Worm (Caenorhabditis elegans) whole organism, late embryonic: ENCODE data around the gene ztf-13.

ENCODE experiments used
- C08G9.2 ChIP-seq: sonication (generic microtip); optimal IDR thresholded peaks from 2 replicates; lab custom pipeline; 2016; ENCODE audit warnings: mild to moderate bottlenecking, missing genetic modification characterization, moderate library complexity, missing compliant biosample characterization
- C38D4.7 ChIP-seq: fragments of 200-800 bp; sonication (Bioruptor generic); optimal IDR thresholded peaks from 2 replicates; lab custom pipeline; 2018; ENCODE audit warnings: mild to moderate bottlenecking, missing genetic modification characterization, moderate library complexity, missing compliant biosample characterization
- K02D7.2 ChIP-seq: sonication (generic microtip); optimal IDR thresholded peaks from 2 replicates; lab custom pipeline; 2017; ENCODE audit warnings: mild to moderate bottlenecking, missing genetic modification characterization, missing compliant biosample characterization
- T23F11.4 ChIP-seq: fragments of 200-800 bp; sonication (Bioruptor generic); optimal IDR thresholded peaks from 2 replicates; lab custom pipeline; 2018; ENCODE audit warnings: mild to moderate bottlenecking, missing genetic modification characterization, missing compliant biosample characterization
- ama-1 ChIP-seq: fragments of 150-350 bp; optimal IDR thresholded peaks from 2 replicates; lab custom pipeline; 2014
- ceh-14 ChIP-seq: sonication (generic microtip); optimal IDR thresholded peaks from 2 replicates; lab custom pipeline; 2016; ENCODE audit warnings: missing genotype, missing genetic modification characterization, missing compliant biosample characterization
- ceh-18 ChIP-seq: sonication (generic microtip); optimal IDR thresholded peaks from 2 replicates; lab custom pipeline; 2016; ENCODE audit warnings: missing genetic modification characterization, missing compliant biosample characterization
- ceh-19 ChIP-seq: fragments of 200-800 bp; sonication (Bioruptor generic); optimal IDR thresholded peaks from 2 replicates; lab custom pipeline; 2018; ENCODE audit warnings: mild to moderate bottlenecking, missing genetic modification characterization, missing compliant biosample characterization
- ceh-22 ChIP-seq: sonication (generic microtip); optimal IDR thresholded peaks from 2 replicates; lab custom pipeline; 2017; ENCODE audit warnings: missing biosample characterization, missing genetic modification characterization
- ceh-24 ChIP-seq: sonication (generic microtip); optimal IDR thresholded peaks from 2 replicates; lab custom pipeline; 2016; ENCODE audit warnings: mild to moderate bottlenecking, missing genetic modification characterization, missing compliant biosample characterization
- ceh-30 ChIP-seq: fragments of 150-350 bp; optimal IDR thresholded peaks from 2 replicates; lab custom pipeline; 2014; ENCODE audit warnings: missing biosample characterization, missing genetic modification characterization
- ceh-31 ChIP-seq: sonication (generic microtip); optimal IDR thresholded peaks from 2 replicates; lab custom pipeline; 2016; ENCODE audit warnings: missing genetic modification characterization, missing compliant biosample characterization
- ceh-48 ChIP-seq: sonication (generic microtip); optimal IDR thresholded peaks from 2 replicates; lab custom pipeline; 2016; ENCODE audit warnings: missing genetic modification characterization, inconsistent platforms, missing compliant biosample characterization
- ceh-9 ChIP-seq: sonication (generic microtip); optimal IDR thresholded peaks from 2 replicates; lab custom pipeline; 2016; ENCODE audit warnings: mild to moderate bottlenecking, missing genetic modification characterization, inconsistent platforms, missing compliant biosample characterization
- che-1 ChIP-seq: sonication (generic microtip); optimal IDR thresholded peaks from 2 replicates; lab custom pipeline; 2016; ENCODE audit warnings: mild to moderate bottlenecking, missing genetic modification characterization, missing compliant biosample characterization
- dmd-4 ChIP-seq: sonication (generic microtip); optimal IDR thresholded peaks from 2 replicates; lab custom pipeline; 2016; ENCODE audit warnings: borderline replicate concordance, missing genetic modification characterization, missing compliant biosample characterization
- elt-2 ChIP-seq: sonication (generic microtip); optimal IDR thresholded peaks from 2 replicates; lab custom pipeline; 2016; ENCODE audit warnings: missing genetic modification reagents, missing genetic modification characterization, missing compliant biosample characterization
- elt-4 ChIP-seq: sonication (generic microtip); optimal IDR thresholded peaks from 2 replicates; lab custom pipeline; 2016; ENCODE audit warnings: missing genetic modification characterization, missing compliant biosample characterization
- ets-4 ChIP-seq: sonication (generic microtip); optimal IDR thresholded peaks from 2 replicates; lab custom pipeline; 2016; ENCODE audit warnings: missing genetic modification characterization, missing compliant biosample characterization
- eyg-1 ChIP-seq: sonication (generic microtip); optimal IDR thresholded peaks from 2 replicates; lab custom pipeline; 2016; ENCODE audit warnings: missing genotype, missing genetic modification characterization, missing compliant biosample characterization
- hlh-15 ChIP-seq: sonication (generic microtip); optimal IDR thresholded peaks from 2 replicates; lab custom pipeline; 2016; ENCODE audit warnings: missing genetic modification characterization, missing compliant biosample characterization
- hlh-8 ChIP-seq: sonication (generic microtip); optimal IDR thresholded peaks from 2 replicates; lab custom pipeline; 2016; ENCODE audit warnings: missing genotype, missing genetic modification characterization, missing compliant biosample characterization
- madf-2 ChIP-seq: sonication (generic microtip); optimal IDR thresholded peaks from 2 replicates; lab custom pipeline; 2017; ENCODE audit warnings: missing genetic modification characterization, missing compliant biosample characterization
- nfya-1 ChIP-seq: sonication (generic microtip); optimal IDR thresholded peaks from 2 replicates; lab custom pipeline; 2017; ENCODE audit warnings: missing genetic modification characterization, mild to moderate bottlenecking, missing compliant biosample characterization, antibody characterized with exemption, moderate library complexity
- nhr-11 ChIP-seq: fragments of 150-350 bp; optimal IDR thresholded peaks from 2 replicates; lab custom pipeline; 2014; ENCODE audit warnings: missing biosample characterization, missing genetic modification characterization
- npax-4 ChIP-seq: sonication (generic microtip); optimal IDR thresholded peaks from 2 replicates; lab custom pipeline; 2016; ENCODE audit warnings: missing genetic modification characterization, missing compliant biosample characterization
- odd-2 ChIP-seq: sonication (generic microtip); optimal IDR thresholded peaks from 2 replicates; lab custom pipeline; 2017; ENCODE audit warnings: antibody characterized with exemption, mild to moderate bottlenecking, missing genetic modification characterization, missing compliant biosample characterization
- pag-3 ChIP-seq: sonication (generic microtip); optimal IDR thresholded peaks from 2 replicates; lab custom pipeline; 2016; ENCODE audit warnings: missing compliant biosample characterization, missing genetic modification characterization, borderline replicate concordance
- pat-9 ChIP-seq: fragments of 200-800 bp; sonication (Bioruptor generic); optimal IDR thresholded peaks from 2 replicates; lab custom pipeline; 2018; ENCODE audit warnings: mild to moderate bottlenecking, missing genetic modification characterization, moderate library complexity, missing compliant biosample characterization
- pax-1 ChIP-seq: fragments of 150-350 bp; optimal IDR thresholded peaks from 2 replicates; lab custom pipeline; 2014; ENCODE audit warnings: missing biosample characterization, missing genetic modification characterization
- pha-2 ChIP-seq: sonication (generic microtip); optimal IDR thresholded peaks from 2 replicates; lab custom pipeline; 2017; ENCODE audit warnings: mild to moderate bottlenecking, missing genetic modification characterization, missing compliant biosample characterization
- pha-4 ChIP-seq: fragments of 150-350 bp; optimal IDR thresholded peaks from 2 replicates; lab custom pipeline; 2018; ENCODE audit warnings: missing biosample characterization, missing genetic modification reagents, missing genetic modification characterization
- pqm-1 ChIP-seq: sonication (generic microtip); optimal IDR thresholded peaks from 2 replicates; lab custom pipeline; 2016; ENCODE audit warnings: missing genetic modification characterization, missing compliant biosample characterization
- rnt-1 ChIP-seq: sonication (generic microtip); optimal IDR thresholded peaks from 2 replicates; lab custom pipeline; 2016; ENCODE audit warnings: missing genetic modification characterization, missing compliant biosample characterization
- tbx-2 ChIP-seq: sonication (generic microtip); optimal IDR thresholded peaks from 2 replicates; lab custom pipeline; 2016; ENCODE audit warnings: missing genetic modification characterization, missing compliant biosample characterization
- tbx-7 ChIP-seq: sonication (generic microtip); optimal IDR thresholded peaks from 2 replicates; lab custom pipeline; 2016; ENCODE audit warnings: missing genotype, missing genetic modification characterization, missing compliant biosample characterization
- ttx-3 ChIP-seq: sonication (generic microtip); optimal IDR thresholded peaks from 2 replicates; lab custom pipeline; 2016; ENCODE audit warnings: missing genetic modification reagents, missing genetic modification characterization, missing compliant biosample characterization
- unc-3 ChIP-seq, 2 experiments: fragments of 200-800 bp in 1 of 2; sonication (Bioruptor generic) in 1 of 2; sonication (generic microtip) in 1 of 2; conservative IDR thresholded peaks in 1 of 2; optimal IDR thresholded peaks in 1 of 2; 2 replicates each; pipeline versions ENCODE4 v1.3.6 to Lab custom; 2016 to 2022; ENCODE audit warnings: missing compliant biosample characterization in 2 of 2, missing genetic modification characterization in 2 of 2, missing genetic modification reagents in 1 of 2
- unc-42 ChIP-seq: sonication (generic microtip); optimal IDR thresholded peaks from 2 replicates; lab custom pipeline; 2016; ENCODE audit warnings: missing genotype, missing genetic modification characterization, missing compliant biosample characterization
- unc-55 ChIP-seq: sonication (generic microtip); optimal IDR thresholded peaks from 2 replicates; lab custom pipeline; 2017; ENCODE audit warnings: missing biosample characterization, missing genetic modification reagents, missing genetic modification characterization
- unc-86 ChIP-seq: sonication (generic microtip); optimal IDR thresholded peaks from 2 replicates; lab custom pipeline; 2016; ENCODE audit warnings: missing genetic modification characterization, missing compliant biosample characterization

Gene ztf-13

ce11 chrX:3127626-3128142, 25.7 kb upstream of the ztf-13 start (continued):
- peak; percentile 19 for TF ChIP-seq pha-2 (tag; lab: Kevin White, UChicago)
- peak; percentile 33 for TF ChIP-seq ama-1 (lab: Kevin White, UChicago)
- peak; percentile 99 for TF ChIP-seq ceh-31 (tag; lab: Kevin White, UChicago)
- TF ChIP-seq ceh-14: peak; percentile 75
- no peak for TF ChIP-seq K02D7.2
- TF ChIP-seq C38D4.7: no peak
- peak; percentile 57 for TF ChIP-seq ets-4 (tag; lab: Kevin White, UChicago)
- peak; percentile 88 for TF ChIP-seq rnt-1 (tag; lab: Kevin White, UChicago)
- TF ChIP-seq dmd-4 (tag; lab: Kevin White, UChicago): peak; percentile 77
- TF ChIP-seq ceh-24: no peak
- TF ChIP-seq nhr-11: no peak
- peak; percentile 62 for TF ChIP-seq pat-9 (tag; lab: Kevin White, UChicago)
- peak; percentile 95 for TF ChIP-seq unc-55
- peak; percentile 59 for TF ChIP-seq eyg-1 (tag; lab: Kevin White, UChicago)
- TF ChIP-seq ceh-22 (tag; lab: Kevin White, UChicago): peak; percentile 90
- TF ChIP-seq npax-4 (tag; lab: Kevin White, UChicago): no peak
- no peak for TF ChIP-seq ceh-9 (tag; lab: Kevin White, UChicago)
- TF ChIP-seq, all 69 proteins: peak for 50

- no peak for TF ChIP-seq tbx-2 (tag; lab: Kevin White, UChicago)
- no peak for TF ChIP-seq pax-1 (tag; lab: Kevin White, UChicago)
- no peak for TF ChIP-seq hlh-8 (tag; lab: Kevin White, UChicago)
- TF ChIP-seq hlh-15 (tag; lab: Kevin White, UChicago): no peak
- TF ChIP-seq, all 69 proteins: peak for 0
These were observed 25.0 kb upstream of the ztf-13 start, which contains the start of gene spc-1 for ce11 chrX:3126979-3127378. TSS of gene spc-1 (minus strand) at chrX:3127079.

ce11 chrX:3126233-3126632, 24.3 kb upstream of the ztf-13 start:
- TF ChIP-seq unc-3 (GFP tag; conservative IDR thresholded peaks at IDR 0.05; lab: Robert Waterston, UW): no peak
- TF ChIP-seq unc-3 (tag; optimal IDR thresholded peaks at IDR 0.05; lab: Kevin White, UChicago): peak; percentile 20
- peak; percentile 87 for TF ChIP-seq unc-42 (tag; lab: Kevin White, UChicago)
- TF ChIP-seq unc-55: no peak
- TF ChIP-seq nfya-1 (tag; lab: Kevin White, UChicago): peak; percentile 19
- TF ChIP-seq unc-86 (tag; lab: Kevin White, UChicago): no peak
- no peak for TF ChIP-seq elt-2 (tag; lab: Kevin White, UChicago)
- no peak for TF ChIP-seq T23F11.4
- no peak for TF ChIP-seq ceh-19 (GFP tag; lab: Kevin White, UChicago)
- TF ChIP-seq C08G9.2: no peak
- TF ChIP-seq pax-1 (tag; lab: Kevin White, UChicago): no peak
- no peak for TF ChIP-seq ceh-18 (tag; lab: Kevin White, UChicago)
- TF ChIP-seq ceh-31 (tag; lab: Kevin White, UChicago): peak; percentile 61
- TF ChIP-seq che-1 (tag; lab: Kevin White, UChicago): no peak
- no peak for TF ChIP-seq elt-4 (tag; lab: Kevin White, UChicago)
- no peak for TF ChIP-seq odd-2 (tag; lab: Kevin White, UChicago)
- TF ChIP-seq tbx-2 (tag; lab: Kevin White, UChicago): peak; percentile 6
- TF ChIP-seq eyg-1 (tag; lab: Kevin White, UChicago): no peak
- no peak for TF ChIP-seq madf-2 (tag; lab: Kevin White, UChicago)
- TF ChIP-seq ceh-14: peak; percentile 33
- TF ChIP-seq ceh-48 (tag; lab: Kevin White, UChicago): peak; percentile 70
- no peak for TF ChIP-seq C38D4.7
- no peak for TF ChIP-seq pha-2 (tag; lab: Kevin White, UChicago)
- no peak for TF ChIP-seq pha-4
- TF ChIP-seq dmd-4 (tag; lab: Kevin White, UChicago): no peak

- TF ChIP-seq pax-1 (tag; lab: Kevin White, UChicago) (no peak), unc-42 (tag; lab: Kevin White, UChicago) (no peak), ceh-24 (no peak), tbx-2 (tag; lab: Kevin White, UChicago) (no peak), ceh-30 (no peak), C38D4.7 (no peak), che-1 (tag; lab: Kevin White, UChicago) (no peak), odd-2 (tag; lab: Kevin White, UChicago) (no peak), pqm-1 (tag; lab: Kevin White, UChicago) (no peak), pag-3 (no peak), ttx-3 (tag; lab: Kevin White, UChicago) (no peak), elt-2 (tag; lab: Kevin White, UChicago) (no peak), elt-4 (tag; lab: Kevin White, UChicago) (no peak), tbx-7 (no peak)
- TF ChIP-seq, all 69 proteins: peak for 0
These were observed 17.6 kb upstream of the ztf-13 start for ce11 chrX:3119606-3120005.
